Worm (Caenorhabditis elegans) whole organism, L3 larva: ENCODE data around the gene ubq-2.
A peak's percentile ranks its signal among the peaks of the same experiment; 100 is the strongest.

ENCODE experiments used
- R02D3.7 ChIP-seq: fragments of 150-350 bp; optimal IDR thresholded peaks from 2 replicates; lab custom pipeline; 2014; ENCODE audit warnings: missing biosample characterization, missing genetic modification characterization
- ZK546.5 ChIP-seq: sonication (generic microtip); optimal IDR thresholded peaks from 2 replicates; lab custom pipeline; 2017; ENCODE audit warnings: missing biosample characterization, missing genetic modification characterization
- aly-2 ChIP-seq: fragments of 150-350 bp; optimal IDR thresholded peaks from 2 replicates; lab custom pipeline; 2014; ENCODE audit warnings: missing biosample characterization, missing genetic modification characterization
- ama-1 ChIP-seq: fragments of 150-350 bp; optimal IDR thresholded peaks from 2 replicates; lab custom pipeline; 2018
- ceh-16 ChIP-seq: sonication (generic microtip); optimal IDR thresholded peaks from 2 replicates; lab custom pipeline; 2017; ENCODE audit warnings: missing biosample characterization, missing genetic modification characterization
- ceh-28 ChIP-seq: fragments of 150-350 bp; optimal IDR thresholded peaks from 2 replicates; lab custom pipeline; 2014; ENCODE audit warnings: missing biosample characterization, missing genetic modification reagents, missing genetic modification characterization
- ceh-82 ChIP-seq: fragments of 150-350 bp; optimal IDR thresholded peaks from 2 replicates; lab custom pipeline; 2014; ENCODE audit warnings: missing biosample characterization, missing genetic modification characterization
- ceh-9 ChIP-seq: sonication (generic microtip); optimal IDR thresholded peaks from 2 replicates; lab custom pipeline; 2018; ENCODE audit warnings: missing biosample characterization, missing genetic modification characterization
- daf-12 ChIP-seq: fragments of 150-350 bp; optimal IDR thresholded peaks from 2 replicates; lab custom pipeline; 2014; ENCODE audit warnings: missing biosample characterization, missing genetic modification reagents, missing genetic modification characterization
- egl-27 ChIP-seq: sonication (generic microtip); optimal IDR thresholded peaks from 4 replicates; lab custom pipeline; 2017; ENCODE audit warnings: missing biosample characterization, missing genetic modification reagents, missing genetic modification characterization
- egl-5 ChIP-seq: fragments of 150-350 bp; optimal IDR thresholded peaks from 2 replicates; lab custom pipeline; 2017; ENCODE audit warnings: missing biosample characterization, missing genetic modification reagents, missing genetic modification characterization, inconsistent platforms
- elt-1 ChIP-seq: fragments of 150-350 bp; optimal IDR thresholded peaks from 2 replicates; lab custom pipeline; 2014; ENCODE audit warnings: missing biosample characterization, missing genetic modification characterization
- elt-2 ChIP-seq: sonication (generic microtip); optimal IDR thresholded peaks from 2 replicates; lab custom pipeline; 2016; ENCODE audit warnings: missing genetic modification reagents, mild to moderate bottlenecking, missing genetic modification characterization, missing compliant biosample characterization
- elt-3 ChIP-seq, 3 experiments: fragments of 150-350 bp in 1 of 3; sonication (generic microtip) in 2 of 3; optimal IDR thresholded peaks; 2 replicates in 2 of 3; 4 replicates in 1 of 3; lab custom pipeline; 2014 to 2017; ENCODE audit warnings: missing biosample characterization in 3 of 3, missing genetic modification characterization in 3 of 3
- eor-1 ChIP-seq, 2 experiments: fragments of 150-350 bp; optimal IDR thresholded peaks; 2 replicates each; lab custom pipeline; 2014 to 2018; ENCODE audit warnings: missing biosample characterization in 2 of 2, missing genetic modification characterization in 2 of 2
- fkh-10 ChIP-seq: sonication (generic microtip); optimal IDR thresholded peaks from 2 replicates; lab custom pipeline; 2017; ENCODE audit warnings: missing biosample characterization, missing genetic modification reagents, missing genetic modification characterization
- fkh-2 ChIP-seq: fragments of 150-350 bp; optimal IDR thresholded peaks from 2 replicates; lab custom pipeline; 2014; ENCODE audit warnings: missing biosample characterization, missing genetic modification reagents, missing genetic modification characterization
- fos-1 ChIP-seq: fragments of 150-350 bp; optimal IDR thresholded peaks from 2 replicates; lab custom pipeline; 2014; ENCODE audit warnings: missing biosample characterization, missing genetic modification characterization
- hmg-11 ChIP-seq: sonication (generic microtip); optimal IDR thresholded peaks from 2 replicates; lab custom pipeline; 2016; ENCODE audit warnings: missing genetic modification characterization, missing compliant biosample characterization
- jun-1 ChIP-seq: fragments of 150-350 bp; optimal IDR thresholded peaks from 2 replicates; lab custom pipeline; 2014; ENCODE audit warnings: missing biosample characterization, missing genetic modification reagents, missing genetic modification characterization
- lin-15B ChIP-seq: fragments of 150-350 bp; optimal IDR thresholded peaks from 2 replicates; lab custom pipeline; 2014; ENCODE audit warnings: missing biosample characterization, missing genetic modification characterization
- lin-39 ChIP-seq: fragments of 150-350 bp; optimal IDR thresholded peaks from 2 replicates; lab custom pipeline; 2018; ENCODE audit warnings: missing biosample characterization, missing genetic modification reagents, missing genetic modification characterization
- lsy-12 ChIP-seq: sonication (generic microtip); optimal IDR thresholded peaks from 2 replicates; lab custom pipeline; 2016; ENCODE audit warnings: mild to moderate bottlenecking, missing genetic modification characterization, missing compliant biosample characterization
- mdl-1 ChIP-seq: fragments of 150-350 bp; optimal IDR thresholded peaks from 2 replicates; lab custom pipeline; 2014; ENCODE audit warnings: missing biosample characterization, missing genetic modification characterization
- mml-1 ChIP-seq: fragments of 150-350 bp; sonication (generic microtip); optimal IDR thresholded peaks from 3 replicates; lab custom pipeline; 2014; ENCODE audit warnings: missing biosample characterization, missing genetic modification characterization
- nfya-1 ChIP-seq: sonication (generic microtip); optimal IDR thresholded peaks from 2 replicates; lab custom pipeline; 2017; ENCODE audit warnings: missing genetic modification characterization, mild to moderate bottlenecking, missing compliant biosample characterization, antibody characterized with exemption, moderate library complexity; ENCODE audit not compliant: insufficient read depth
- nhr-11 ChIP-seq: fragments of 150-350 bp; optimal IDR thresholded peaks from 2 replicates; lab custom pipeline; 2014; ENCODE audit warnings: missing biosample characterization, missing genetic modification characterization
- nhr-23 ChIP-seq: fragments of 150-350 bp; optimal IDR thresholded peaks from 2 replicates; lab custom pipeline; 2014; ENCODE audit warnings: missing biosample characterization, missing genetic modification reagents, missing genetic modification characterization
- nhr-237 ChIP-seq: fragments of 150-350 bp; optimal IDR thresholded peaks from 2 replicates; lab custom pipeline; 2014; ENCODE audit warnings: missing biosample characterization, missing genetic modification characterization
- nhr-25 ChIP-seq: sonication (generic microtip); optimal IDR thresholded peaks from 2 replicates; lab custom pipeline; 2017; ENCODE audit warnings: missing biosample characterization, missing genetic modification characterization
- nhr-28 ChIP-seq: fragments of 150-350 bp; optimal IDR thresholded peaks from 2 replicates; lab custom pipeline; 2014; ENCODE audit warnings: missing biosample characterization, missing genetic modification characterization
- nhr-43 ChIP-seq: sonication (generic microtip); optimal IDR thresholded peaks from 2 replicates; lab custom pipeline; 2016; ENCODE audit warnings: mild to moderate bottlenecking, missing genetic modification characterization, missing compliant biosample characterization; ENCODE audit not compliant: poor library complexity, severe bottlenecking
- nhr-67 ChIP-seq: fragments of 150-350 bp; optimal IDR thresholded peaks from 2 replicates; lab custom pipeline; 2014; ENCODE audit warnings: missing biosample characterization, missing genetic modification characterization
- nhr-77 ChIP-seq: fragments of 150-350 bp; optimal IDR thresholded peaks from 2 replicates; lab custom pipeline; 2014; ENCODE audit warnings: missing biosample characterization, missing genetic modification characterization
- pha-4 ChIP-seq: fragments of 150-350 bp; optimal IDR thresholded peaks from 2 replicates; lab custom pipeline; 2014; ENCODE audit warnings: missing biosample characterization, missing genetic modification reagents, missing genetic modification characterization
- pqm-1 ChIP-seq: fragments of 150-350 bp; optimal IDR thresholded peaks from 2 replicates; lab custom pipeline; 2017; ENCODE audit warnings: missing biosample characterization, missing genetic modification characterization, inconsistent platforms
- sea-2 ChIP-seq: fragments of 150-350 bp; sonication (generic microtip); optimal IDR thresholded peaks from 4 replicates; lab custom pipeline; 2014; ENCODE audit warnings: missing biosample characterization, missing genetic modification reagents, missing genetic modification characterization
- skn-1 ChIP-seq: fragments of 150-350 bp; optimal IDR thresholded peaks from 2 replicates; lab custom pipeline; 2014; ENCODE audit warnings: missing biosample characterization, missing genetic modification characterization
- snpc-4 ChIP-seq: fragments of 150-350 bp; optimal IDR thresholded peaks from 2 replicates; lab custom pipeline; 2014; ENCODE audit warnings: missing biosample characterization, missing genetic modification characterization
- tbx-2 ChIP-seq: sonication (generic microtip); optimal IDR thresholded peaks from 2 replicates; lab custom pipeline; 2016; ENCODE audit warnings: mild to moderate bottlenecking, missing genetic modification characterization, missing compliant biosample characterization
- unc-39 ChIP-seq: sonication (generic microtip); optimal IDR thresholded peaks from 4 replicates; lab custom pipeline; 2017; ENCODE audit warnings: missing biosample characterization, missing genetic modification characterization
- zag-1 ChIP-seq: fragments of 150-350 bp; optimal IDR thresholded peaks from 2 replicates; lab custom pipeline; 2014; ENCODE audit warnings: missing biosample characterization, missing genetic modification characterization
- ztf-11 ChIP-seq: fragments of 150-350 bp; optimal IDR thresholded peaks from 2 replicates; lab custom pipeline; 2014; ENCODE audit warnings: missing biosample characterization, missing genetic modification characterization
- ztf-4 ChIP-seq: fragments of 150-350 bp; optimal IDR thresholded peaks from 2 replicates; lab custom pipeline; 2014; ENCODE audit warnings: missing biosample characterization, missing genetic modification characterization

ubq-2 gene

ce11 chrIII:12978473-12979174 lies at the start of gene ubq-2, which contains the start of gene frg-1:
Gene ubq-2 (minus strand): TSS chrIII:12978523.
Gene frg-1 (plus strand): TSS chrIII:12979162.
- TF ChIP-seq elt-2 (peak; percentile 56), jun-1 (tag; lab: Kevin White, UChicago) (peak; percentile 71), mdl-1 (tag; lab: Kevin White, UChicago) (no peak), nhr-43 (peak; percentile 76), nhr-28 (tag; lab: Kevin White, UChicago) (no peak), lin-39 (tag; lab: Kevin White, UChicago) (peak; percentile 95), nhr-237 (tag; lab: Kevin White, UChicago) (no peak), tbx-2 (tag; lab: Kevin White, UChicago) (peak; percentile 62), unc-39 (tag; lab: Kevin White, UChicago) (no peak), nhr-77 (tag; lab: Kevin White, UChicago) (no peak), lsy-12 (tag; lab: Kevin White, UChicago) (peak; percentile 92), fkh-10 (GFP tag; lab: Kevin White, UChicago) (no peak), nhr-23 (peak; percentile 80), ztf-4 (tag; lab: Kevin White, UChicago) (no peak), skn-1 (tag; lab: Kevin White, UChicago) (peak; percentile 66), egl-27 (no peak), fkh-2 (no peak), pha-4 (tag; lab: Kevin White, UChicago) (peak; percentile 92), nhr-67 (tag; lab: Kevin White, UChicago) (no peak), nhr-25 (tag; lab: Kevin White, UChicago) (peak; percentile 76), fos-1 (tag; lab: Kevin White, UChicago) (peak; percentile 13), ZK546.5 (peak; percentile 15), hmg-11 (tag; lab: Kevin White, UChicago) (peak; percentile 85), lin-15B (tag; lab: Kevin White, UChicago) (peak; percentile 88), aly-2 (tag; lab: Kevin White, UChicago) (no peak), ztf-11 (no peak), eor-1 (tag; optimal IDR thresholded peaks at IDR 0.05; lab: Kevin White, UChicago) (no peak), daf-12 (tag; lab: Kevin White, UChicago) (no peak), nfya-1 (tag; lab: Kevin White, UChicago) (peak; percentile 97), R02D3.7 (tag; lab: Kevin White, UChicago) (peak; percentile 99), pqm-1 (peak; percentile 67), nhr-11 (tag; lab: Kevin White, UChicago) (peak; percentile 53), ceh-16 (no peak), egl-5 (tag; lab: Kevin White, UChicago) (peak; percentile 55), ama-1 (lab: Kevin White, UChicago) (peak; percentile 54), ceh-82 (tag; lab: Kevin White, UChicago) (no peak), ceh-28 (tag; lab: Kevin White, UChicago) (peak; percentile 68), zag-1 (tag; lab: Kevin White, UChicago) (peak; percentile 13), ceh-9 (tag; lab: Kevin White, UChicago) (no peak), sea-2 (GFP tag; lab: Kevin White, UChicago) (no peak), snpc-4 (tag; lab: Kevin White, UChicago) (peak; percentile 11)

ce11 chrIII:13027949-13028348 lies 49.6 kb upstream of the ubq-2 start:
- TF ChIP-seq elt-3 (tag; optimal IDR thresholded peaks at IDR 0.05; lab: Kevin White, UChicago) (no peak), mml-1 (tag; lab: Kevin White, UChicago) (no peak), lin-15B (tag; lab: Kevin White, UChicago) (no peak), elt-1 (no peak), nhr-23 (no peak), ama-1 (lab: Kevin White, UChicago) (no peak), ceh-82 (tag; lab: Kevin White, UChicago) (no peak), ZK546.5 (no peak), pqm-1 (no peak)
